Worm (Caenorhabditis elegans) whole organism, early embryonic: ENCODE data around the gene F59A1.18.

Experiments
- B0310.2 ChIP-seq: sonication (generic microtip); optimal IDR thresholded peaks from 2 replicates; lab custom pipeline; 2016; ENCODE audit warnings: mild to moderate bottlenecking, missing genetic modification characterization, missing compliant biosample characterization
- F13C5.2 ChIP-seq: sonication (generic microtip); optimal IDR thresholded peaks from 2 replicates; lab custom pipeline; 2017; ENCODE audit warnings: mild to moderate bottlenecking, missing genetic modification characterization, inconsistent platforms, missing compliant biosample characterization
- aly-1 ChIP-seq: sonication (generic microtip); optimal IDR thresholded peaks from 2 replicates; lab custom pipeline; 2016; ENCODE audit warnings: missing genetic modification characterization, missing compliant biosample characterization
- ama-1 ChIP-seq: fragments of 150-350 bp; optimal IDR thresholded peaks from 2 replicates; lab custom pipeline; 2014
- ceh-13 ChIP-seq: fragments of 200-800 bp; sonication (Bioruptor generic); optimal IDR thresholded peaks from 2 replicates; lab custom pipeline; 2018; ENCODE audit warnings: mild to moderate bottlenecking, missing genetic modification characterization, missing compliant biosample characterization
- ceh-36 ChIP-seq: sonication (generic microtip); optimal IDR thresholded peaks from 2 replicates; lab custom pipeline; 2016; ENCODE audit warnings: missing genetic modification characterization, inconsistent platforms, missing compliant biosample characterization
- ets-7 ChIP-seq: sonication (generic microtip); optimal IDR thresholded peaks from 2 replicates; lab custom pipeline; 2016; ENCODE audit warnings: missing genotype, missing genetic modification characterization, missing compliant biosample characterization
- flt-1 ChIP-seq: fragments of 200-800 bp; sonication (Bioruptor generic); IDR thresholded peaks from 2 replicates; pipeline ENCODE4 v1.3.6; 2022; ENCODE audit warnings: missing genetic modification characterization, missing compliant biosample characterization
- hmbx-1 ChIP-seq: sonication (generic microtip); optimal IDR thresholded peaks from 2 replicates; lab custom pipeline; 2016; ENCODE audit warnings: mild to moderate bottlenecking, missing genetic modification characterization, missing compliant biosample characterization
- hmg-4 ChIP-seq: fragments of 200-800 bp; sonication (Bioruptor generic); optimal IDR thresholded peaks from 2 replicates; lab custom pipeline; 2018; ENCODE audit warnings: mild to moderate bottlenecking, missing genetic modification characterization, missing compliant biosample characterization
- hnd-1 ChIP-seq: sonication (generic microtip); optimal IDR thresholded peaks from 2 replicates; lab custom pipeline; 2016; ENCODE audit warnings: missing genetic modification characterization, missing compliant biosample characterization
- pes-1 ChIP-seq: fragments of 200-800 bp; sonication (Bioruptor generic); IDR thresholded peaks from 2 replicates; pipeline ENCODE4 v1.3.6; 2022; ENCODE audit warnings: missing genetic modification reagents, missing genetic modification characterization, missing compliant biosample characterization
- scrt-1 ChIP-seq: fragments of 200-800 bp; sonication (Bioruptor generic); IDR thresholded peaks from 2 replicates; pipeline ENCODE4 v1.3.6; 2022; ENCODE audit warnings: missing genetic modification characterization, missing compliant biosample characterization
- sea-1 ChIP-seq: fragments of 200-800 bp; sonication (Bioruptor generic); conservative IDR thresholded peaks from 2 replicates; pipeline ENCODE4 v1.3.6; 2022; ENCODE audit warnings: missing genetic modification characterization, missing compliant biosample characterization
- tbx-11 ChIP-seq: fragments of 200-800 bp; sonication (Bioruptor generic); IDR thresholded peaks from 2 replicates; pipeline ENCODE4 v1.3.6; 2022; ENCODE audit warnings: missing genetic modification characterization, missing compliant biosample characterization
- tbx-37 ChIP-seq: fragments of 200-800 bp; sonication (Bioruptor generic); conservative IDR thresholded peaks from 2 replicates; pipeline ENCODE4 v1.3.6; 2022; ENCODE audit warnings: missing genetic modification reagents, missing genetic modification characterization, missing compliant biosample characterization
- tra-4 ChIP-seq: sonication (generic microtip); optimal IDR thresholded peaks from 2 replicates; lab custom pipeline; 2017; ENCODE audit warnings: missing genetic modification characterization, missing compliant biosample characterization

The F59A1.18 gene

ce11 chrV:17664367-17664766 lies 22.4 kb downstream of the F59A1.18 start:
- TF ChIP-seq sea-1 (GFP tag; lab: Robert Waterston, UW) (0 out of 2 replicates have a peak, but pooled peaks have one; percentile 25), hmbx-1 (no peak)

ce11 chrV:17662260-17662659 lies 24.5 kb downstream of the F59A1.18 start:
- TF ChIP-seq ama-1: no peak
- no peak for TF ChIP-seq scrt-1 (GFP tag; lab: Robert Waterston, UW)

- TF ChIP-seq F13C5.2 (tag; lab: Kevin White, UChicago): no peak
- TF ChIP-seq hmg-4 (GFP tag; lab: Kevin White, UChicago): no peak
- no peak for TF ChIP-seq aly-1 (tag; lab: Kevin White, UChicago)
- TF ChIP-seq sea-1 (GFP tag; lab: Robert Waterston, UW): no peak
- no peak for TF ChIP-seq tbx-37 (GFP tag; lab: Robert Waterston, UW)
- no peak for TF ChIP-seq ama-1
- no peak for TF ChIP-seq ets-7 (tag; lab: Kevin White, UChicago)
Observed at ce11 chrV:17660003-17660402, 26.7 kb downstream of the F59A1.18 start, which contains the start of gene dgat-2. TSS of gene dgat-2 (plus strand) at chrV:17660303.

- TF ChIP-seq tbx-37 (GFP tag; lab: Robert Waterston, UW) (no peak), aly-1 (tag; lab: Kevin White, UChicago) (no peak), pes-1 (GFP tag; lab: Robert Waterston, UW) (no peak), B0310.2 (tag; lab: Kevin White, UChicago) (no peak), ets-7 (tag; lab: Kevin White, UChicago) (no peak), ama-1 (no peak), ceh-36 (tag; lab: Kevin White, UChicago) (no peak), tbx-11 (GFP tag; lab: Robert Waterston, UW) (no peak), hnd-1 (tag; lab: Kevin White, UChicago) (no peak), hmg-4 (GFP tag; lab: Kevin White, UChicago) (no peak), scrt-1 (GFP tag; lab: Robert Waterston, UW) (no peak), F13C5.2 (tag; lab: Kevin White, UChicago) (no peak)
Observed at ce11 chrV:17659228-17659627, 27.5 kb downstream of the F59A1.18 start, which contains the start of gene fbxa-108. TSS of gene fbxa-108 (minus strand) at chrV:17659385.

ce11 chrV:17658824-17659223 lies 27.9 kb downstream of the F59A1.18 start:
- no peak for TF ChIP-seq aly-1 (tag; lab: Kevin White, UChicago)
- no peak for TF ChIP-seq B0310.2 (tag; lab: Kevin White, UChicago)
- TF ChIP-seq sea-1 (GFP tag; lab: Robert Waterston, UW): no peak
- TF ChIP-seq tbx-37 (GFP tag; lab: Robert Waterston, UW): no peak
- no peak for TF ChIP-seq F13C5.2 (tag; lab: Kevin White, UChicago)
- TF ChIP-seq ceh-36 (tag; lab: Kevin White, UChicago): no peak
- no peak for TF ChIP-seq pes-1 (GFP tag; lab: Robert Waterston, UW)
- TF ChIP-seq hmg-4 (GFP tag; lab: Kevin White, UChicago): no peak
- no peak for TF ChIP-seq scrt-1 (GFP tag; lab: Robert Waterston, UW)
- no peak for TF ChIP-seq tbx-11 (GFP tag; lab: Robert Waterston, UW)
- no peak for TF ChIP-seq ceh-13
- TF ChIP-seq flt-1: no peak
- no peak for TF ChIP-seq tra-4 (tag; lab: Kevin White, UChicago)
- TF ChIP-seq ets-7 (tag; lab: Kevin White, UChicago): no peak
- TF ChIP-seq hnd-1 (tag; lab: Kevin White, UChicago): no peak
- TF ChIP-seq ama-1: no peak
- no peak for TF ChIP-seq hmbx-1

ce11 chrV:17655205-17655604 lies 31.5 kb downstream of the F59A1.18 start:
- no peak for TF ChIP-seq B0310.2 (tag; lab: Kevin White, UChicago)
- TF ChIP-seq sea-1 (GFP tag; lab: Robert Waterston, UW): no peak
- TF ChIP-seq tra-4 (tag; lab: Kevin White, UChicago): no peak
- no peak for TF ChIP-seq pes-1 (GFP tag; lab: Robert Waterston, UW)
- TF ChIP-seq scrt-1 (GFP tag; lab: Robert Waterston, UW): no peak
- no peak for TF ChIP-seq ets-7 (tag; lab: Kevin White, UChicago)
- TF ChIP-seq tbx-37 (GFP tag; lab: Robert Waterston, UW): no peak
- TF ChIP-seq F13C5.2 (tag; lab: Kevin White, UChicago): no peak
- no peak for TF ChIP-seq ama-1
- TF ChIP-seq hnd-1 (tag; lab: Kevin White, UChicago): no peak
- TF ChIP-seq aly-1 (tag; lab: Kevin White, UChicago): no peak
- TF ChIP-seq hmg-4 (GFP tag; lab: Kevin White, UChicago): no peak
- TF ChIP-seq tbx-11 (GFP tag; lab: Robert Waterston, UW): no peak
- TF ChIP-seq ceh-36 (tag; lab: Kevin White, UChicago): no peak
- TF ChIP-seq flt-1: no peak
- no peak for TF ChIP-seq ceh-13
- no peak for TF ChIP-seq hmbx-1

- TF ChIP-seq aly-1 (tag; lab: Kevin White, UChicago) (no peak), hmg-4 (GFP tag; lab: Kevin White, UChicago) (no peak), pes-1 (GFP tag; lab: Robert Waterston, UW) (no peak), hnd-1 (tag; lab: Kevin White, UChicago) (no peak), tra-4 (tag; lab: Kevin White, UChicago) (no peak), ceh-36 (tag; lab: Kevin White, UChicago) (no peak), scrt-1 (GFP tag; lab: Robert Waterston, UW) (no peak), ets-7 (tag; lab: Kevin White, UChicago) (no peak), sea-1 (GFP tag; lab: Robert Waterston, UW) (no peak), B0310.2 (tag; lab: Kevin White, UChicago) (no peak), hmbx-1 (no peak), tbx-11 (GFP tag; lab: Robert Waterston, UW) (no peak), F13C5.2 (tag; lab: Kevin White, UChicago) (no peak), flt-1 (no peak), tbx-37 (GFP tag; lab: Robert Waterston, UW) (no peak), ceh-13 (no peak)
Observed at ce11 chrV:17650427-17650826, 36.3 kb downstream of the F59A1.18 start, which contains the start of gene fbxa-192. TSS of gene fbxa-192 (minus strand) at chrV:17650527.
